Worm (Caenorhabditis elegans): Measurements from ENCODE around the gene Y52E8A.6.
A peak's percentile ranks its signal among the peaks of the same experiment; 100 is the strongest.

Y52E8A.6 gene

ce11 chrII:4319537-4320019 is at the start of gene Y52E8A.6:
Gene Y52E8A.6 (minus strand): TSS chrII:4319969.
- TF ChIP-seq R02D3.7 (tag; optimal IDR thresholded peaks at IDR 0.05) (no peak), nhr-10 (tag; optimal IDR thresholded peaks at IDR 0.05) (no peak), sem-4 (tag; optimal IDR thresholded peaks at IDR 0.05) (no peak), lsy-2 (tag; optimal IDR thresholded peaks at IDR 0.05) (no peak), snpc-4 (tag; optimal IDR thresholded peaks at IDR 0.05) (no peak), unc-39 (tag; optimal IDR thresholded peaks at IDR 0.05) (no peak)

- TF ChIP-seq ztf-1 (GFP tag; conservative IDR thresholded peaks at IDR 0.05) (no peak), nhr-6 (tag; optimal IDR thresholded peaks at IDR 0.05) (no peak), dmd-4 (tag; optimal IDR thresholded peaks at IDR 0.05) (no peak), ztf-11 (tag; optimal IDR thresholded peaks at IDR 0.05) (no peak), elt-1 (tag; optimal IDR thresholded peaks at IDR 0.05) (no peak), mdl-1 (tag; optimal IDR thresholded peaks at IDR 0.05) (no peak), lin-13 (GFP tag; optimal IDR thresholded peaks at IDR 0.05) (no peak), blmp-1 (tag; optimal IDR thresholded peaks at IDR 0.05; ENCODE audit: insufficient read depth) (no peak), lin-11 (tag; optimal IDR thresholded peaks at IDR 0.05) (no peak), nhr-129 (tag; optimal IDR thresholded peaks at IDR 0.05) (no peak)
Observed at ce11 chrII:4367923-4368322, 48.2 kb upstream of the Y52E8A.6 start, which contains the start of gene try-9. Gene try-9 (plus strand): TSS chrII:4368223.

- peak; percentile 25 for TF ChIP-seq sma-3 (GFP tag; optimal IDR thresholded peaks at IDR 0.05)
- peak; percentile 41 for TF ChIP-seq F13H6.1 (tag; optimal IDR thresholded peaks at IDR 0.05)
- TF ChIP-seq fos-1 (tag; optimal IDR thresholded peaks at IDR 0.05), result peak; percentile 37
- no peak for TF ChIP-seq lsy-2 (tag; optimal IDR thresholded peaks at IDR 0.05)
Observed at ce11 chrII:4362088-4362487, 42.3 kb upstream of the Y52E8A.6 start.

ce11 chrII:4359219-4359618 is 39.5 kb upstream of the Y52E8A.6 start:
- TF ChIP-seq nhr-77 (tag; optimal IDR thresholded peaks at IDR 0.05), result no peak
- no peak for TF ChIP-seq ztf-1 (GFP tag; conservative IDR thresholded peaks at IDR 0.05)
- no peak for TF ChIP-seq dmd-4 (tag; optimal IDR thresholded peaks at IDR 0.05)
- TF ChIP-seq lin-39 (tag; optimal IDR thresholded peaks at IDR 0.05), result no peak

- TF ChIP-seq blmp-1 (tag; optimal IDR thresholded peaks at IDR 0.05; ENCODE audit: insufficient read depth), result no peak
- TF ChIP-seq nhr-129 (tag; optimal IDR thresholded peaks at IDR 0.05), result no peak
- TF ChIP-seq unc-55 (GFP tag; optimal IDR thresholded peaks at IDR 0.05), result no peak
- no peak for TF ChIP-seq fos-1 (tag; optimal IDR thresholded peaks at IDR 0.05)
- no peak for TF ChIP-seq unc-62 (GFP tag; optimal IDR thresholded peaks at IDR 0.05)
- TF ChIP-seq lin-39 (tag; optimal IDR thresholded peaks at IDR 0.05), result no peak
Observed at ce11 chrII:4358765-4359164, 39.0 kb upstream of the Y52E8A.6 start, which contains the start of gene lat-2. Gene lat-2 (plus strand): TSS chrII:4359065.

- TF ChIP-seq mab-5 (tag; optimal IDR thresholded peaks at IDR 0.05) (no peak), sma-3 (GFP tag; optimal IDR thresholded peaks at IDR 0.05) (no peak), ztf-1 (GFP tag; conservative IDR thresholded peaks at IDR 0.05) (no peak)
Observed at ce11 chrII:4355217-4355616, 35.4 kb upstream of the Y52E8A.6 start, which contains the start of the genes H20J04.7 and H20J04.1. Gene H20J04.7 (minus strand): TSS chrII:4355317. Gene H20J04.1 (plus strand): TSS chrII:4355613.

- no peak for TF ChIP-seq nhr-11 (tag; optimal IDR thresholded peaks at IDR 0.05)
Observed at ce11 chrII:4350888-4351287, 31.1 kb upstream of the Y52E8A.6 start, which contains the start of gene H20J04.9. Gene H20J04.9 (plus strand): TSS chrII:4351188.

ce11 chrII:4344317-4344716 is 24.5 kb upstream of the Y52E8A.6 start:
- TF ChIP-seq mdl-1 (tag; optimal IDR thresholded peaks at IDR 0.05) (no peak), lsy-2 (tag; optimal IDR thresholded peaks at IDR 0.05) (no peak), lin-11 (tag; optimal IDR thresholded peaks at IDR 0.05) (no peak), nhr-77 (tag; optimal IDR thresholded peaks at IDR 0.05) (no peak), unc-62 (GFP tag; optimal IDR thresholded peaks at IDR 0.05) (no peak), crh-2 (tag; optimal IDR thresholded peaks at IDR 0.05) (no peak), fos-1 (tag; optimal IDR thresholded peaks at IDR 0.05) (no peak), unc-39 (tag; optimal IDR thresholded peaks at IDR 0.05) (no peak), ceh-82 (tag; optimal IDR thresholded peaks at IDR 0.05) (no peak), R02D3.7 (tag; optimal IDR thresholded peaks at IDR 0.05) (no peak), mbf-1 (tag; optimal IDR thresholded peaks at IDR 0.05) (no peak)

Data from whole organism, L2 larva.